Worm (Caenorhabditis elegans): ENCODE results near the gene Y51H4A.23.

DNA sequence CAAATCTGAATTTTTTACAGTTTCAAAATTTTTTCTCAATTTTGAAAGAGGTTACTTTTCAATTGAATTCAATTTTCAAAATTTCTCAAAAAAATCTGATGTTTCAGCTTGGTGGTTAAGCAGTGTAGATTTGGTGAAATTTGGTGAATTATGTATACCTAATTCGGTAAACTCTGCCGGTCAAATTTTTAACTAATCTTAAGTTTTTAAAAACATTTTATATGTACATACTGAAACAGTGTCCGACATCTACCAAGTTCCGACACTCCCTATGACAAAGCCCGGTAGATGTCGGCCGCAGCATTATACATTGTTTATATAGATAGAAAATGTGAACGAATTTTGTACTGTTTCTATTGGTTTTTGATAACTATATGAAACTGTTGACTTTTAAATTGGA, 15.8 kb upstream of the Y51H4A.23 start:
- no peak for TF ChIP-seq lin-13 (tag; optimal IDR thresholded peaks at IDR 0.05)
- TF ChIP-seq elt-1 (tag; optimal IDR thresholded peaks at IDR 0.05; ENCODE audit: borderline replicate concordance, insufficient read depth), result no peak
- no peak for TF ChIP-seq ztf-11 (tag; optimal IDR thresholded peaks at IDR 0.05)
- no peak for TF ChIP-seq lsy-2 (tag; optimal IDR thresholded peaks at IDR 0.05)
- no peak for TF ChIP-seq unc-62 (GFP tag; optimal IDR thresholded peaks at IDR 0.05)
- no peak for TF ChIP-seq elt-3 (tag; optimal IDR thresholded peaks at IDR 0.05)
- no peak for TF ChIP-seq tbx-8 (GFP tag; optimal IDR thresholded peaks at IDR 0.05)
- no peak for TF ChIP-seq unc-120 (tag; optimal IDR thresholded peaks at IDR 0.05; ENCODE audit: poor library complexity, severe bottlenecking)
- no peak for TF ChIP-seq nhr-237 (tag; optimal IDR thresholded peaks at IDR 0.05)
- no peak for TF ChIP-seq pha-4 (tag; optimal IDR thresholded peaks at IDR 0.05)
- TF ChIP-seq nhr-28 (tag; optimal IDR thresholded peaks at IDR 0.05), result no peak
- no peak for TF ChIP-seq blmp-1 (tag; optimal IDR thresholded peaks at IDR 0.05)
- TF ChIP-seq ces-1 (GFP tag; optimal IDR thresholded peaks at IDR 0.05), result no peak

Measured in whole organism, mixed stage, embryonic.